Worm (Caenorhabditis elegans) whole organism, mixed stage, embryonic: ENCODE data around the gene cest-26.

Source experiments
- ceh-39 ChIP-seq: fragments of 150-350 bp; optimal IDR thresholded peaks from 2 replicates; lab custom pipeline; 2014; ENCODE audit warnings: missing biosample characterization, missing genetic modification characterization
- drap-1 ChIP-seq: fragments of 200-800 bp; sonication (Bioruptor generic); optimal IDR thresholded peaks from 3 replicates; lab custom pipeline; 2018; ENCODE audit warnings: mild to moderate bottlenecking, missing genetic modification characterization, missing compliant biosample characterization
- elt-1 ChIP-seq: sonication (generic microtip); optimal IDR thresholded peaks from 2 replicates; lab custom pipeline; 2017; ENCODE audit warnings: missing genetic modification characterization, mild to moderate bottlenecking, missing compliant biosample characterization, antibody characterized with exemption, moderate library complexity, borderline replicate concordance; ENCODE audit not compliant: insufficient read depth
- flh-1 ChIP-seq: fragments of 200-800 bp; sonication (Bioruptor generic); optimal IDR thresholded peaks from 2 replicates; lab custom pipeline; 2018; ENCODE audit warnings: mild to moderate bottlenecking, missing genetic modification characterization, moderate library complexity, missing compliant biosample characterization
- lsy-2 ChIP-seq: fragments of 150-350 bp; optimal IDR thresholded peaks from 2 replicates; lab custom pipeline; 2014; ENCODE audit warnings: missing biosample characterization, missing genetic modification characterization
- nhr-12 ChIP-seq: fragments of 150-350 bp; optimal IDR thresholded peaks from 2 replicates; lab custom pipeline; 2014; ENCODE audit warnings: missing biosample characterization, missing genetic modification characterization
- nhr-237 ChIP-seq: fragments of 150-350 bp; optimal IDR thresholded peaks from 2 replicates; lab custom pipeline; 2014; ENCODE audit warnings: missing biosample characterization, missing genetic modification characterization
- nhr-28 ChIP-seq: fragments of 150-350 bp; optimal IDR thresholded peaks from 2 replicates; lab custom pipeline; 2014; ENCODE audit warnings: missing biosample characterization, missing genetic modification characterization
- pha-4 ChIP-seq: fragments of 150-350 bp; optimal IDR thresholded peaks from 2 replicates; lab custom pipeline; 2018; ENCODE audit warnings: missing biosample characterization, missing genetic modification reagents, missing genetic modification characterization
- unc-62 ChIP-seq: fragments of 150-350 bp; optimal IDR thresholded peaks from 2 replicates; lab custom pipeline; 2014; ENCODE audit warnings: missing biosample characterization, missing genetic modification reagents, missing genetic modification characterization
- ztf-11 ChIP-seq: fragments of 150-350 bp; optimal IDR thresholded peaks from 2 replicates; lab custom pipeline; 2014; ENCODE audit warnings: missing biosample characterization, missing genetic modification characterization

DNA sequence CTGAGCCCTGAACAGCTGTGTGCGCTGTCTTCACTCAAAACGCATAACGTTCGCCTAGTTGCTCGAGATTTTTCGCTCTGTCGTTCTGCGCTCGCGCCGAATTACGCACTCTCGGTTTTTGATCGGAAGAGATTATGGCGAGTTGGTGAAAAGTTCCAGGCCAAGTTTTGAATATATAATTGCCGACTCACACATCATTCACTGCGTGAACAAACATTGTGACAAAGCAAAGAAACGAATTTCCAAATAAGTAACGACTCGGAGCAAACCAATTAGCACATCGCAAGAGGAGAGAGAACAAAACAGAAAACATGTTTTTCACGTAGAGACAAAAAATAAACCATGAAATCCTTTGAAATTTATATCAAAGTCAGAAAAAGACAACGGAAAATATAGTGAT lies 2.1 kb downstream of the cest-26 start:
- no peak for TF ChIP-seq unc-62 (GFP tag; lab: Kevin White, UChicago)
- no peak for TF ChIP-seq nhr-28 (tag; lab: Kevin White, UChicago)
- no peak for TF ChIP-seq ztf-11
- TF ChIP-seq pha-4 (tag; lab: Kevin White, UChicago), result no peak
- no peak for TF ChIP-seq drap-1 (GFP tag; lab: Kevin White, UChicago)
- TF ChIP-seq flh-1 (GFP tag; lab: Kevin White, UChicago), result no peak
- no peak for TF ChIP-seq lsy-2 (tag; lab: Kevin White, UChicago)
- TF ChIP-seq nhr-12, result no peak
- no peak for TF ChIP-seq nhr-237
- TF ChIP-seq ceh-39 (tag; lab: Kevin White, UChicago), result no peak
- no peak for TF ChIP-seq elt-1
